Fruit fly (Drosophila melanogaster) S2 (cell line): ENCODE data around the gene CG32767.

Source experiments
- CG8478 ChIP-seq: fragments of >200 bp; optimal IDR thresholded peaks from 2 replicates; lab custom pipeline; 2018
- CTCF ChIP-seq, 2 experiments: fragments of >200 bp; optimal IDR thresholded peaks; 2 replicates each; lab custom pipeline; 2018

DNA sequence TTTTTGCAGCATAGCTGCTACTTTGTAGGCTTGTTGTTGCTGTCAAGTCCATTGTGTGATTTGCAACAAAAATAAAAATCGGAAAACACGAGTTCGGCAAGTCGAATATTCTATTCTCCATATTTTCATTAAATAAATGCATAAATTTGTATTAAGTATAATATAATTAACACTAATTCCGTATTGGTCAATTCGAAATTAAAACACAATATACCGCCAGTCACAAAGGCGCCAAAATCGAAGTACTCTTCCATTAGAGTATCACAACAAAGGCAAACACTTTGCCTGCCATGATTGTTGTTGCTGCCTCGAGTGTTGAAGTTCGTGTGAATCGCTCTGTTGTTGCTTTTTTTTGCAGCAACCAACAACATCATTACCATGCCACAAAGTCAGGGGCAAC, 53.3 kb downstream of the CG32767 start:
- TF ChIP-seq CG8478 (lab: Kevin White, UChicago) (no peak), CTCF (optimal IDR thresholded peaks at IDR 0.05; lab: Kevin White, UChicago) (no peak)
